Fruit fly (Drosophila melanogaster) whole organism, prepupa: ENCODE data around the gene CG4036.

Experiments
- CG11294 ChIP-seq: fragments of 200-800 bp; sonication (Bioruptor generic); IDR thresholded peaks from 2 replicates; pipeline ENCODE4 v1.3.6; 2022; ENCODE audit warnings: missing biosample characterization, missing genetic modification characterization
- CG16779 ChIP-seq: fragments of 200-800 bp; sonication (Bioruptor generic); optimal IDR thresholded peaks from 3 replicates; lab custom pipeline; 2017; ENCODE audit warnings: missing biosample characterization, mild to moderate bottlenecking, missing genetic modification characterization
- CG6792 ChIP-seq: fragments of 200-800 bp; sonication (Bioruptor generic); optimal IDR thresholded peaks from 3 replicates; lab custom pipeline; 2016; ENCODE audit warnings: missing biosample characterization, missing genetic modification characterization
- CG8319 ChIP-seq: fragments of 200-800 bp; sonication (Bioruptor generic); optimal IDR thresholded peaks from 3 replicates; lab custom pipeline; 2016; ENCODE audit warnings: missing biosample characterization, missing genetic modification characterization
- Eip78C ChIP-seq: fragments of 200-800 bp; sonication (Bioruptor generic); peaks from one replicate; lab custom pipeline; 2016; ENCODE audit warnings: missing biosample characterization, missing genetic modification characterization
- Ets21C ChIP-seq: fragments of 200-800 bp; sonication (Bioruptor generic); optimal IDR thresholded peaks from 3 replicates; lab custom pipeline; 2016; ENCODE audit warnings: missing biosample characterization, missing genetic modification characterization
- Ets96B ChIP-seq: fragments of 200-800 bp; optimal IDR thresholded peaks from 2 replicates; lab custom pipeline; 2019; ENCODE audit warnings: missing biosample characterization, mild to moderate bottlenecking, missing genetic modification characterization, moderate library complexity
- Hr38 ChIP-seq: sonication (Bioruptor generic); optimal IDR thresholded peaks from 2 replicates; lab custom pipeline; 2016; ENCODE audit warnings: missing biosample characterization, missing genetic modification characterization
- Lpt ChIP-seq: fragments of 200-800 bp; sonication (Bioruptor generic); optimal IDR thresholded peaks from 3 replicates; lab custom pipeline; 2016; ENCODE audit warnings: missing biosample characterization, missing genetic modification characterization
- Sox102F ChIP-seq: fragments of 200-800 bp; sonication (Bioruptor generic); optimal IDR thresholded peaks from 2 replicates; lab custom pipeline; 2016; ENCODE audit warnings: missing biosample characterization, mild to moderate bottlenecking, missing genetic modification characterization
- esn ChIP-seq: fragments of 200-800 bp; sonication (Bioruptor generic); optimal IDR thresholded peaks from 2 replicates; lab custom pipeline; 2016; ENCODE audit warnings: missing biosample characterization, mild to moderate bottlenecking, missing genetic modification characterization, moderate library complexity
- fkh ChIP-seq: fragments of 200-800 bp; sonication (Bioruptor generic); optimal IDR thresholded peaks from 3 replicates; lab custom pipeline; 2017; ENCODE audit warnings: missing biosample characterization, mild to moderate bottlenecking, missing genetic modification characterization, moderate library complexity
- spab ChIP-seq: fragments of 200-800 bp; sonication (Bioruptor generic); optimal IDR thresholded peaks from 2 replicates; lab custom pipeline; 2017; ENCODE audit warnings: missing biosample characterization, mild to moderate bottlenecking, missing genetic modification characterization, missing genetic modification reagents

- TF ChIP-seq CG11294 (GFP tag; lab: Robert Waterston, UW) (no peak), Eip78C (GFP tag; lab: Kevin White, UChicago) (peak; percentile 91), Sox102F (GFP tag; lab: Kevin White, UChicago) (peak; percentile 54), CG6792 (peak; percentile 71), spab (GFP tag; lab: Kevin White, UChicago) (peak; percentile 60), Ets96B (tag; lab: Kevin White, UChicago) (peak; percentile 70), CG16779 (tag; lab: Kevin White, UChicago) (no peak), Lpt (GFP tag; lab: Kevin White, UChicago) (no peak), CG8319 (GFP tag; lab: Kevin White, UChicago) (peak; percentile 37), Ets21C (GFP tag; lab: Kevin White, UChicago) (peak; percentile 64), esn (GFP tag; lab: Kevin White, UChicago) (no peak), fkh (no peak), Hr38 (no peak)
Measured at dm6 chr2L:9828867-9829266, 38.2 kb downstream of the CG4036 start.
